Worm (Caenorhabditis elegans): ENCODE data around the gene sre-3.

Gene sre-3

ce11 chrII:7356773-7357172, 28.8 kb upstream of the sre-3 start (continued):
- TF ChIP-seq mep-1 (tag; optimal IDR thresholded peaks at IDR 0.05) = no peak
- no peak for TF ChIP-seq unc-30 (tag; optimal IDR thresholded peaks at IDR 0.05)
- peak; percentile 30 for TF ChIP-seq snu-23 (GFP tag; optimal IDR thresholded peaks at IDR 0.05)
- TF ChIP-seq unc-62 (GFP tag; optimal IDR thresholded peaks at IDR 0.05) = no peak
- no peak for TF ChIP-seq efl-3 (GFP tag; optimal IDR thresholded peaks at IDR 0.05)
- TF ChIP-seq nhr-237 (tag; optimal IDR thresholded peaks at IDR 0.05) = no peak
- TF ChIP-seq fkh-10 (GFP tag; optimal IDR thresholded peaks at IDR 0.05) = no peak
- TF ChIP-seq blmp-1 (tag; optimal IDR thresholded peaks at IDR 0.05) = peak; percentile 44
- no peak for TF ChIP-seq egl-13 (tag; optimal IDR thresholded peaks at IDR 0.05)
- TF ChIP-seq elt-3 (tag; optimal IDR thresholded peaks at IDR 0.05) = no peak
- TF ChIP-seq lin-14 (GFP tag; optimal IDR thresholded peaks at IDR 0.05) = no peak
- TF ChIP-seq egl-27 (tag; optimal IDR thresholded peaks at IDR 0.05) = no peak
- TF ChIP-seq hlh-17 (GFP tag; optimal IDR thresholded peaks at IDR 0.05; ENCODE audit: borderline replicate concordance) = no peak
- TF ChIP-seq dpl-1 (GFP tag; optimal IDR thresholded peaks at IDR 0.05) = peak; percentile 9 to 42 (median 33)
- no peak for TF ChIP-seq fos-1 (tag; optimal IDR thresholded peaks at IDR 0.05)
- peak; percentile 34 for TF ChIP-seq skn-1 (tag; optimal IDR thresholded peaks at IDR 0.05)
- no peak for TF ChIP-seq snpc-4 (tag; optimal IDR thresholded peaks at IDR 0.05)
- no peak for TF ChIP-seq nhr-77 (tag; optimal IDR thresholded peaks at IDR 0.05)
- TF ChIP-seq ceh-82 (tag; optimal IDR thresholded peaks at IDR 0.05) = peak in 1 of 3 experiments; percentile 37
- TF ChIP-seq Y116A8C.19 (tag; optimal IDR thresholded peaks at IDR 0.05; ENCODE audit: borderline replicate concordance) = no peak
- TF ChIP-seq nhr-84 (tag; optimal IDR thresholded peaks at IDR 0.05) = no peak
- TF ChIP-seq lir-3 (tag; optimal IDR thresholded peaks at IDR 0.05; ENCODE audit: poor library complexity) = no peak
- TF ChIP-seq ama-1 (optimal IDR thresholded peaks at IDR 0.05) = no peak
- no peak for TF ChIP-seq C16A3.4 (tag; optimal IDR thresholded peaks at IDR 0.05)
- no peak for TF ChIP-seq nhr-12 (tag; optimal IDR thresholded peaks at IDR 0.05)

ce11 chrII:7357176-7357575, 28.4 kb upstream of the sre-3 start:
- TF ChIP-seq lin-14 (GFP tag; optimal IDR thresholded peaks at IDR 0.05) (peak; percentile 30), rnt-1 (tag; optimal IDR thresholded peaks at IDR 0.05) (peak; percentile 68), isw-1 (GFP tag; IDR thresholded peaks at IDR 0.05) (no peak), lin-35 (GFP tag; optimal IDR thresholded peaks at IDR 0.05) (no peak), nhr-71 (tag; optimal IDR thresholded peaks at IDR 0.05) (peak; percentile 8), fkh-10 (GFP tag; optimal IDR thresholded peaks at IDR 0.05) (no peak), pax-3 (tag; optimal IDR thresholded peaks at IDR 0.05) (no peak)

- TF ChIP-seq nhr-12 (tag; optimal IDR thresholded peaks at IDR 0.05) (no peak), nhr-237 (tag; optimal IDR thresholded peaks at IDR 0.05) (no peak), nhr-11 (tag; optimal IDR thresholded peaks at IDR 0.05) (no peak), pag-3 (tag; optimal IDR thresholded peaks at IDR 0.05; ENCODE audit: borderline replicate concordance, insufficient read depth) (no peak), fkh-8 (tag; optimal IDR thresholded peaks at IDR 0.05) (no peak), blmp-1 (tag; optimal IDR thresholded peaks at IDR 0.05) (peak; percentile 97)
These were observed 27.0 kb upstream of the sre-3 start, which contains the start of gene insc-1 for ce11 chrII:7358489-7358943. insc-1 (plus strand) TSS chrII:7358893.

ce11 chrII:7363990-7364455, 21.5 kb upstream of the sre-3 start, which contains the start of gene msra-1:
msra-1 (minus strand) TSS chrII:7364040.
- TF ChIP-seq skn-1 (tag; optimal IDR thresholded peaks at IDR 0.05) = peak; percentile 98
- TF ChIP-seq unc-62 (GFP tag; optimal IDR thresholded peaks at IDR 0.05) = no peak
- no peak for TF ChIP-seq lin-39 (tag; optimal IDR thresholded peaks at IDR 0.05)
- no peak for TF ChIP-seq efl-3 (GFP tag; optimal IDR thresholded peaks at IDR 0.05)
- TF ChIP-seq ceh-88 (GFP tag; IDR thresholded peaks at IDR 0.05) = no peak
- TF ChIP-seq alr-1 (tag; optimal IDR thresholded peaks at IDR 0.05; ENCODE audit: borderline replicate concordance) = no peak
- no peak for TF ChIP-seq fos-1 (tag; optimal IDR thresholded peaks at IDR 0.05)
- peak in 2 of 3 experiments; percentile 3 to 10 for TF ChIP-seq dpl-1 (GFP tag; optimal IDR thresholded peaks at IDR 0.05)
- peak; percentile 50 for TF ChIP-seq mep-1 (tag; optimal IDR thresholded peaks at IDR 0.05)
- no peak for TF ChIP-seq ztf-11 (tag; optimal IDR thresholded peaks at IDR 0.05)
- TF ChIP-seq ceh-82 (tag; optimal IDR thresholded peaks at IDR 0.05) = no peak
- TF ChIP-seq lsy-2 (tag; optimal IDR thresholded peaks at IDR 0.05) = peak; percentile 14 to 57
- no peak for TF ChIP-seq egl-13 (tag; optimal IDR thresholded peaks at IDR 0.05)
- TF ChIP-seq rnt-1 (tag; optimal IDR thresholded peaks at IDR 0.05) = peak; percentile 40
- TF ChIP-seq unc-130 (tag; optimal IDR thresholded peaks at IDR 0.05) = no peak
- no peak for TF ChIP-seq lin-15B (tag; optimal IDR thresholded peaks at IDR 0.05)
- TF ChIP-seq efl-1 (optimal IDR thresholded peaks at IDR 0.05) = peak; percentile 11 to 38
- peak in 1 of 2 experiments; percentile 78 for TF ChIP-seq efl-1 (GFP tag; optimal IDR thresholded peaks at IDR 0.05 in 1 of 2)
- TF ChIP-seq ztf-4 (tag; optimal IDR thresholded peaks at IDR 0.05) = no peak
- peak; percentile 38 for TF ChIP-seq elt-2 (tag; optimal IDR thresholded peaks at IDR 0.05)
- TF ChIP-seq pag-3 (tag; optimal IDR thresholded peaks at IDR 0.05; ENCODE audit: borderline replicate concordance, insufficient read depth) = peak; percentile 9
- no peak for TF ChIP-seq tbx-2 (tag; optimal IDR thresholded peaks at IDR 0.05)
- TF ChIP-seq pqm-1 (tag; optimal IDR thresholded peaks at IDR 0.05) = no peak

Measured in whole organism, L1 larva.